Worm (Caenorhabditis elegans) whole organism, L4/young adult: ENCODE measurements around the gene atf-7.

Source experiments
- W03F9.2 ChIP-seq: fragments of 150-350 bp; optimal IDR thresholded peaks from 2 replicates; lab custom pipeline; 2014; ENCODE audit warnings: missing biosample characterization, missing genetic modification characterization
- dao-5 ChIP-seq: sonication (generic microtip); optimal IDR thresholded peaks from 2 replicates; lab custom pipeline; 2016; ENCODE audit warnings: missing genotype, missing genetic modification characterization, moderate library complexity, missing compliant biosample characterization
- him-1 ChIP-seq: sonication (generic microtip); optimal IDR thresholded peaks from 2 replicates; lab custom pipeline; 2016; ENCODE audit warnings: missing genotype, missing genetic modification reagents, missing genetic modification characterization, missing compliant biosample characterization

- TF ChIP-seq him-1, result no peak
- no peak for TF ChIP-seq W03F9.2 (tag; lab: Kevin White, UChicago)
- no peak for TF ChIP-seq dao-5 (tag; lab: Kevin White, UChicago)
These were observed 6.2 kb upstream of the atf-7 start for ce11 chrIII:4504934-4505484.
